Fruit fly (Drosophila melanogaster): ENCODE data around the gene Xe7.

Xe7 gene

dm6 chr3R:5647705-5648568 is 21.2 kb downstream of the Xe7 start (continued):
- TF ChIP-seq CG31627 (GFP tag; optimal IDR thresholded peaks at IDR 0.05) (peak; percentile 24), fd59A (GFP tag; optimal IDR thresholded peaks at IDR 0.05) (no peak), Hr4 (GFP tag; optimal IDR thresholded peaks at IDR 0.05) (no peak), Hr38 (GFP tag; optimal IDR thresholded peaks at IDR 0.05) (no peak), Gug (GFP tag; IDR thresholded peaks at IDR 0.05) (0 out of 2 replicates have a peak, but pooled peaks have one; percentile 11), cyc (GFP tag; optimal IDR thresholded peaks at IDR 0.05) (peak; percentile 7), Sox14 (GFP tag; optimal IDR thresholded peaks at IDR 0.05) (peak; percentile 18), lz (GFP tag; optimal IDR thresholded peaks at IDR 0.05) (no peak), Eip93F (GFP tag; optimal IDR thresholded peaks at IDR 0.05) (peak; percentile 60), fd85E (GFP tag; optimal IDR thresholded peaks at IDR 0.05) (no peak), CG6808 (GFP tag; optimal IDR thresholded peaks at IDR 0.05) (no peak), CG8319 (GFP tag; optimal IDR thresholded peaks at IDR 0.05) (no peak), CG8119 (GFP tag; IDR thresholded peaks at IDR 0.05) (no peak), Hr39 (GFP tag; optimal IDR thresholded peaks at IDR 0.05) (no peak), Eip78C (GFP tag) (peak; percentile 83), CG4318 (GFP tag; optimal IDR thresholded peaks at IDR 0.05) (no peak), CG7368 (GFP tag; optimal IDR thresholded peaks at IDR 0.05) (no peak), CG15336 (GFP tag; IDR thresholded peaks at IDR 0.05) (peak; percentile 10; the same call in 1 of the 2 replicates), OdsH (GFP tag; optimal IDR thresholded peaks at IDR 0.05) (no peak), Sox102F (GFP tag; optimal IDR thresholded peaks at IDR 0.05) (no peak), CG3032 (tag; optimal IDR thresholded peaks at IDR 0.05) (peak; percentile 17), acj6 (GFP tag; optimal IDR thresholded peaks at IDR 0.05) (no peak), CG6792 (GFP tag; optimal IDR thresholded peaks at IDR 0.05) (peak; percentile 5), CG16779 (tag; optimal IDR thresholded peaks at IDR 0.05) (no peak), Eip75B (GFP tag; optimal IDR thresholded peaks at IDR 0.05) (no peak), CG11762 (GFP tag; optimal IDR thresholded peaks at IDR 0.05; ENCODE audit: insufficient read depth) (no peak)

DNA sequence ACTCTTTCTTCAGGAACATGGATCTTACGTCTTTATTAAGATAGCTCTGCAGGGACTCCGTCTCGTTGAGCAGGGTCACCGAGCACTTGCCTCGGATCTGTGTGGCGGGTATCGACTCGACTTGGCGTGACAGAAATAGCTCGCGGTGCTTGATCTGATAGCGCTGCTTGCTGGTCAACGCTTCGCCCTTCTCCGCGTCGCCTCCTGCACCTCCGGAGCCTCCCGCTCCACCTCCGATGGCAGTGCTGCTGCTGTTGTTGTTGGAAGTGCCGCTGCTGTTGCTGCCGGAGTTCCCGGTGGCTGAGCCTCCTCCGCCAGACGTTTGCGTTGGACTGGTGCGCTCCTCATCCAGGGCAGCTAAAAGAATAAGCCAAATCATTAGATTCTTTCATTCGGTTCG is 25.7 kb downstream of the Xe7 start:
- TF ChIP-seq svp (GFP tag) (peak; percentile 86), CG32006 (GFP tag; optimal IDR thresholded peaks at IDR 0.05) (no peak)

- no peak for TF ChIP-seq Met (GFP tag; optimal IDR thresholded peaks at IDR 0.05)
- peak; percentile 38 for TF ChIP-seq CG3032 (tag; optimal IDR thresholded peaks at IDR 0.05)
- TF ChIP-seq svp (GFP tag): peak; percentile 63
- TF ChIP-seq CG6792 (GFP tag; optimal IDR thresholded peaks at IDR 0.05): peak; percentile 40
- no peak for TF ChIP-seq spab (GFP tag; optimal IDR thresholded peaks at IDR 0.05)
- peak; percentile 69 for TF ChIP-seq esn (GFP tag; optimal IDR thresholded peaks at IDR 0.05)
- TF ChIP-seq CG11762 (GFP tag; optimal IDR thresholded peaks at IDR 0.05; ENCODE audit: insufficient read depth): no peak
- no peak for TF ChIP-seq fd59A (GFP tag; optimal IDR thresholded peaks at IDR 0.05)
- no peak for TF ChIP-seq Lpt (GFP tag; optimal IDR thresholded peaks at IDR 0.05)
- TF ChIP-seq fd85E (GFP tag; optimal IDR thresholded peaks at IDR 0.05): no peak
- TF ChIP-seq eg (GFP tag; IDR thresholded peaks at IDR 0.05): no peak; the same call in 2 of the 3 replicates
- TF ChIP-seq Eip93F (GFP tag; optimal IDR thresholded peaks at IDR 0.05): no peak
- no peak for TF ChIP-seq CG3919 (GFP tag; optimal IDR thresholded peaks at IDR 0.05)
- peak; percentile 55; the same call in 2 of the 3 replicates for TF ChIP-seq CG8119 (GFP tag; IDR thresholded peaks at IDR 0.05)
- no peak for TF ChIP-seq Smox (GFP tag; optimal IDR thresholded peaks at IDR 0.05)
- TF ChIP-seq topi (GFP tag; optimal IDR thresholded peaks at IDR 0.05): no peak
- TF ChIP-seq OdsH (GFP tag; optimal IDR thresholded peaks at IDR 0.05): no peak
- TF ChIP-seq lz (GFP tag; optimal IDR thresholded peaks at IDR 0.05): no peak
- TF ChIP-seq Sox14 (GFP tag; optimal IDR thresholded peaks at IDR 0.05): no peak
- TF ChIP-seq cyc (GFP tag; optimal IDR thresholded peaks at IDR 0.05): peak; percentile 34
- TF ChIP-seq CG31627 (GFP tag; optimal IDR thresholded peaks at IDR 0.05): peak; percentile 56
- TF ChIP-seq Sox15 (GFP tag; optimal IDR thresholded peaks at IDR 0.05): peak; percentile 27
- no peak for TF ChIP-seq CG6276 (GFP tag; optimal IDR thresholded peaks at IDR 0.05)
- TF ChIP-seq CG15336 (GFP tag; IDR thresholded peaks at IDR 0.05): peak; percentile 59
- no peak for TF ChIP-seq CG6854 (GFP tag; optimal IDR thresholded peaks at IDR 0.05)
- TF ChIP-seq CG16779 (tag; optimal IDR thresholded peaks at IDR 0.05): no peak
- TF ChIP-seq net (GFP tag; optimal IDR thresholded peaks at IDR 0.05): no peak
- no peak for TF ChIP-seq CG8319 (GFP tag; optimal IDR thresholded peaks at IDR 0.05)
- TF ChIP-seq Eip78C (GFP tag): no peak
- no peak for TF ChIP-seq achi (GFP tag; optimal IDR thresholded peaks at IDR 0.05)
- no peak for TF ChIP-seq Hr39 (GFP tag; optimal IDR thresholded peaks at IDR 0.05)
- TF ChIP-seq Ets21C (GFP tag; optimal IDR thresholded peaks at IDR 0.05): no peak
- no peak for TF ChIP-seq CG4318 (GFP tag; optimal IDR thresholded peaks at IDR 0.05)
Observed at dm6 chr3R:5636519-5637430, 32.4 kb downstream of the Xe7 start, which contains the start of the genes CG31548 and CG12170. TSS of gene CG31548 (minus strand) at chr3R:5636852. TSS of gene CG12170 (plus strand) at chr3R:5637234.
